Worm (Caenorhabditis elegans): ENCODE data around the gene F13C5.1.

- TF ChIP-seq ztf-26 (tag; optimal IDR thresholded peaks at IDR 0.05), result no peak
- TF ChIP-seq lir-1 (GFP tag; conservative IDR thresholded peaks at IDR 0.05), result no peak
- no peak for TF ChIP-seq egrh-3 (GFP tag; IDR thresholded peaks at IDR 0.05)
- no peak for TF ChIP-seq F22D6.2 (tag; optimal IDR thresholded peaks at IDR 0.05)
- TF ChIP-seq pha-4 (tag; optimal IDR thresholded peaks at IDR 0.05), result no peak
- TF ChIP-seq dox-1 (GFP tag; IDR thresholded peaks at IDR 0.05), result no peak
- TF ChIP-seq hrde-1 (tag; optimal IDR thresholded peaks at IDR 0.05; ENCODE audit: borderline replicate concordance), result no peak
- TF ChIP-seq attf-5 (GFP tag; optimal IDR thresholded peaks at IDR 0.05), result no peak
- no peak for TF ChIP-seq cebp-2 (GFP tag; IDR thresholded peaks at IDR 0.05)
- no peak for TF ChIP-seq ama-1 (optimal IDR thresholded peaks at IDR 0.05)
- TF ChIP-seq ama-1 (GFP tag; optimal IDR thresholded peaks at IDR 0.05), result no peak
Observed at ce11 chrX:621190-621589, 19.2 kb downstream of the F13C5.1 start, which contains the start of gene unc-96.

Measured in whole organism, young adult.